Worm (Caenorhabditis elegans): ENCODE results near the gene kqt-2.

DNA sequence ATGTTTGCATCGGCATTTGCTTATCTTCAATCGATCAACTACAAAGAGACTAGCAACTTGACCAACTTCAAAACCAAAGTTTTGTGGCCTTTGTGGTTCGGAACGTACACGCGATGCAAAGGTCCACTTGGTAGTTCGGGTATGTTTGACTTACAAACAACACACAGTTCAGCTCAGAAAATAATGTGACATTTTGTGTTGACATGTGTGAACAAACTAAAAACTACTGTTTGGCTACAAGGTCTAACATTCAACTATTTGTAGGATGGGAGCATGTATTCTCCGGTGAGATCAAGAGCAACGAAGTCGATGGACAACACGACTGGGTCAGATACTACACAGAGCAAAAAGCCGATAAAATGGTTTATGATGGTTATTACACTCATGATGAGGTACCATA lies 919 bp upstream of the kqt-2 start:
- no peak for TF ChIP-seq flt-1 (GFP tag; IDR thresholded peaks at IDR 0.05)
- no peak for TF ChIP-seq tab-1 (GFP tag; IDR thresholded peaks at IDR 0.05)

Data from whole organism, midembryonic.